Worm (Caenorhabditis elegans): ENCODE results near the gene gasr-8.

Gene gasr-8

ce11 chrV:14698005-14698404 lies 9.1 kb downstream of the gasr-8 start:
- TF ChIP-seq B0310.2 (tag; optimal IDR thresholded peaks at IDR 0.05): no peak
- TF ChIP-seq flt-1 (GFP tag; IDR thresholded peaks at IDR 0.05): no peak
- TF ChIP-seq hmbx-1 (tag; optimal IDR thresholded peaks at IDR 0.05): no peak
- no peak for TF ChIP-seq tra-4 (tag; optimal IDR thresholded peaks at IDR 0.05)
- no peak for TF ChIP-seq ets-7 (tag; optimal IDR thresholded peaks at IDR 0.05)
- TF ChIP-seq sea-1 (GFP tag; conservative IDR thresholded peaks at IDR 0.05): no peak
- TF ChIP-seq scrt-1 (GFP tag; IDR thresholded peaks at IDR 0.05): no peak
- TF ChIP-seq tbx-37 (GFP tag; conservative IDR thresholded peaks at IDR 0.05): no peak
- no peak for TF ChIP-seq hmg-4 (GFP tag; optimal IDR thresholded peaks at IDR 0.05)
- no peak for TF ChIP-seq tbx-11 (GFP tag; IDR thresholded peaks at IDR 0.05)
- no peak for TF ChIP-seq hnd-1 (tag; optimal IDR thresholded peaks at IDR 0.05)
- TF ChIP-seq ceh-36 (tag; optimal IDR thresholded peaks at IDR 0.05): no peak
- no peak for TF ChIP-seq pes-1 (GFP tag; IDR thresholded peaks at IDR 0.05)

ce11 chrV:14698666-14699065 lies 9.8 kb downstream of the gasr-8 start, which contains the start of gene set-5:
Gene set-5 (plus strand): TSS chrV:14698966.
- TF ChIP-seq sea-1 (GFP tag; conservative IDR thresholded peaks at IDR 0.05) (no peak), tbx-11 (GFP tag; IDR thresholded peaks at IDR 0.05) (no peak), hnd-1 (tag; optimal IDR thresholded peaks at IDR 0.05) (no peak), B0310.2 (tag; optimal IDR thresholded peaks at IDR 0.05) (no peak), pes-1 (GFP tag; IDR thresholded peaks at IDR 0.05) (no peak), F13C5.2 (tag; optimal IDR thresholded peaks at IDR 0.05) (no peak), ceh-13 (GFP tag; optimal IDR thresholded peaks at IDR 0.05) (no peak), tbx-37 (GFP tag; conservative IDR thresholded peaks at IDR 0.05) (no peak), hmbx-1 (tag; optimal IDR thresholded peaks at IDR 0.05) (no peak), hmg-4 (GFP tag; optimal IDR thresholded peaks at IDR 0.05) (no peak)

- TF ChIP-seq tra-4 (tag; optimal IDR thresholded peaks at IDR 0.05) (no peak), flt-1 (GFP tag; IDR thresholded peaks at IDR 0.05) (no peak), aly-1 (tag; optimal IDR thresholded peaks at IDR 0.05) (no peak), ets-7 (tag; optimal IDR thresholded peaks at IDR 0.05) (no peak), tbx-11 (GFP tag; IDR thresholded peaks at IDR 0.05) (no peak), ceh-36 (tag; optimal IDR thresholded peaks at IDR 0.05) (no peak), ceh-13 (GFP tag; optimal IDR thresholded peaks at IDR 0.05) (no peak), scrt-1 (GFP tag; IDR thresholded peaks at IDR 0.05) (no peak), tbx-37 (GFP tag; conservative IDR thresholded peaks at IDR 0.05) (no peak)
Measured at ce11 chrV:14707958-14708357, 19.0 kb downstream of the gasr-8 start, which contains the start of gene R08A2.9. Gene R08A2.9 (plus strand): TSS chrV:14708258.

ce11 chrV:14711077-14711476 lies 22.2 kb downstream of the gasr-8 start, which contains the start of gene ssp-33:
Gene ssp-33 (plus strand): TSS chrV:14711377.
- TF ChIP-seq pes-1 (GFP tag; IDR thresholded peaks at IDR 0.05): no peak
- no peak for TF ChIP-seq scrt-1 (GFP tag; IDR thresholded peaks at IDR 0.05)
- TF ChIP-seq hmg-4 (GFP tag; optimal IDR thresholded peaks at IDR 0.05): no peak
- TF ChIP-seq ceh-36 (tag; optimal IDR thresholded peaks at IDR 0.05): no peak
- no peak for TF ChIP-seq B0310.2 (tag; optimal IDR thresholded peaks at IDR 0.05)
- TF ChIP-seq hnd-1 (tag; optimal IDR thresholded peaks at IDR 0.05): no peak
- no peak for TF ChIP-seq tbx-37 (GFP tag; conservative IDR thresholded peaks at IDR 0.05)
- no peak for TF ChIP-seq hmbx-1 (tag; optimal IDR thresholded peaks at IDR 0.05)
- TF ChIP-seq ets-7 (tag; optimal IDR thresholded peaks at IDR 0.05): no peak
- TF ChIP-seq ama-1 (optimal IDR thresholded peaks at IDR 0.05): no peak
- TF ChIP-seq aly-1 (tag; optimal IDR thresholded peaks at IDR 0.05): no peak

ce11 chrV:14712316-14712715 lies 23.4 kb downstream of the gasr-8 start, which contains the start of gene R08A2.5:
Gene R08A2.5 (plus strand): TSS chrV:14712616.
- TF ChIP-seq hmbx-1 (tag; optimal IDR thresholded peaks at IDR 0.05) (no peak), F13C5.2 (tag; optimal IDR thresholded peaks at IDR 0.05) (no peak), ets-7 (tag; optimal IDR thresholded peaks at IDR 0.05) (no peak)

- TF ChIP-seq hmg-4 (GFP tag; optimal IDR thresholded peaks at IDR 0.05) (no peak), tbx-37 (GFP tag; conservative IDR thresholded peaks at IDR 0.05) (no peak), sea-1 (GFP tag; conservative IDR thresholded peaks at IDR 0.05) (no peak), tbx-11 (GFP tag; IDR thresholded peaks at IDR 0.05) (no peak), pes-1 (GFP tag; IDR thresholded peaks at IDR 0.05) (no peak), ama-1 (optimal IDR thresholded peaks at IDR 0.05) (no peak), ceh-36 (tag; optimal IDR thresholded peaks at IDR 0.05) (no peak), hnd-1 (tag; optimal IDR thresholded peaks at IDR 0.05) (no peak), scrt-1 (GFP tag; IDR thresholded peaks at IDR 0.05) (no peak)
Measured at ce11 chrV:14715608-14716007, 26.7 kb downstream of the gasr-8 start, which contains the start of gene R08A2.2. Gene R08A2.2 (minus strand): TSS chrV:14715708.

ce11 chrV:14716114-14716513 lies 27.2 kb downstream of the gasr-8 start, which contains the start of gene fbxa-147:
Gene fbxa-147 (plus strand): TSS chrV:14716499.
- TF ChIP-seq tra-4 (tag; optimal IDR thresholded peaks at IDR 0.05) (no peak), ama-1 (optimal IDR thresholded peaks at IDR 0.05) (no peak), tbx-11 (GFP tag; IDR thresholded peaks at IDR 0.05) (no peak), aly-1 (tag; optimal IDR thresholded peaks at IDR 0.05) (no peak), hmg-4 (GFP tag; optimal IDR thresholded peaks at IDR 0.05) (no peak), B0310.2 (tag; optimal IDR thresholded peaks at IDR 0.05) (no peak), scrt-1 (GFP tag; IDR thresholded peaks at IDR 0.05) (no peak), flt-1 (GFP tag; IDR thresholded peaks at IDR 0.05) (no peak), ceh-36 (tag; optimal IDR thresholded peaks at IDR 0.05) (no peak), tbx-37 (GFP tag; conservative IDR thresholded peaks at IDR 0.05) (no peak), pes-1 (GFP tag; IDR thresholded peaks at IDR 0.05) (no peak), sea-1 (GFP tag; conservative IDR thresholded peaks at IDR 0.05) (no peak), ceh-13 (GFP tag; optimal IDR thresholded peaks at IDR 0.05) (no peak), hnd-1 (tag; optimal IDR thresholded peaks at IDR 0.05) (no peak), hmbx-1 (tag; optimal IDR thresholded peaks at IDR 0.05) (no peak), ets-7 (tag; optimal IDR thresholded peaks at IDR 0.05) (no peak), F13C5.2 (tag; optimal IDR thresholded peaks at IDR 0.05) (no peak)

ce11 chrV:14719491-14719890 lies 30.6 kb downstream of the gasr-8 start, which contains the start of gene R08A2.1:
Gene R08A2.1 (minus strand): TSS chrV:14719591.
- no peak for TF ChIP-seq scrt-1 (GFP tag; IDR thresholded peaks at IDR 0.05)
- no peak for TF ChIP-seq ets-7 (tag; optimal IDR thresholded peaks at IDR 0.05)
- no peak for TF ChIP-seq tbx-37 (GFP tag; conservative IDR thresholded peaks at IDR 0.05)
- TF ChIP-seq ceh-13 (GFP tag; optimal IDR thresholded peaks at IDR 0.05): no peak
